Worm (Caenorhabditis elegans) whole organism, midembryonic: ENCODE data around the gene F09E5.3.

Experiments used
- T22C8.4 ChIP-seq: fragments of 200-800 bp; sonication (Bioruptor generic); IDR thresholded peaks from 2 replicates; pipeline ENCODE4 v1.3.6; 2022; ENCODE audit warnings: missing genetic modification characterization, missing compliant biosample characterization
- klf-2 ChIP-seq: fragments of 200-800 bp; sonication (Bioruptor generic); conservative IDR thresholded peaks from 2 replicates; pipeline ENCODE4 v1.3.6; 2022; ENCODE audit warnings: missing genetic modification reagents, missing genetic modification characterization, missing compliant biosample characterization
- med-1 ChIP-seq: sonication (generic microtip); optimal IDR thresholded peaks from 2 replicates; lab custom pipeline; 2017; ENCODE audit warnings: missing genetic modification characterization, mild to moderate bottlenecking, missing compliant biosample characterization, antibody characterized with exemption, missing genetic modification reagents; ENCODE audit not compliant: insufficient read depth

DNA sequence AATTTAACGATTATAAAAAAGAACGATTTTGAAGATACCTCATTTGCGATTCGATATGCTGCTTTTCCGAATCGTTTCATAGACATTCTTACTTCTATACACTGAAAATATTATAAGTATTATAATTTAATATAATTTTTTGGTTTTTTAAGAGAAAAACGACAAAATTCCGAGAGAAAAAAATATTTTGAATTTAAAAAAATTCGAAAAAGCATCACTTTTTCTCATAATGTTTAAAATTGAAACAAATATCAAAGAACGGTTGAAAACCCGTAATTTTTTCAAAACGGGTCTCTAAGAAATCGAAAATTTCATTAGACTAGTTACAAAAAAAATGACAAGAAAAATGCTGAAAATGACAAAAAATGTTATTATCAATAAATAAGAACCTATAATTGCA lies 21.8 kb downstream of the F09E5.3 start, which contains the start of gene pink-1:
- TF ChIP-seq klf-2 (GFP tag; lab: Robert Waterston, UW) = no peak
- TF ChIP-seq T22C8.4 = no peak
- TF ChIP-seq med-1 (GFP tag; lab: Kevin White, UChicago) = no peak
